Worm (Caenorhabditis elegans) whole organism, L1 larva: ENCODE measurements around the gene C03B1.3.

Source experiments
- C04F5.9 ChIP-seq: sonication (generic microtip); optimal IDR thresholded peaks from 2 replicates; lab custom pipeline; 2016; ENCODE audit warnings: missing genetic modification characterization, missing compliant biosample characterization
- C34B4.2 ChIP-seq: sonication (generic microtip); optimal IDR thresholded peaks from 2 replicates; lab custom pipeline; 2017; ENCODE audit warnings: mild to moderate bottlenecking, missing genetic modification characterization, missing compliant biosample characterization
- aha-1 ChIP-seq: fragments of 150-350 bp; optimal IDR thresholded peaks from 2 replicates; lab custom pipeline; 2014; ENCODE audit warnings: missing biosample characterization, missing genetic modification characterization
- aly-2 ChIP-seq: fragments of 150-350 bp; optimal IDR thresholded peaks from 2 replicates; lab custom pipeline; 2014; ENCODE audit warnings: missing biosample characterization, missing genetic modification characterization
- ama-1 ChIP-seq: fragments of 150-350 bp; optimal IDR thresholded peaks from 2 replicates; lab custom pipeline; 2014
- blmp-1 ChIP-seq: fragments of 150-350 bp; optimal IDR thresholded peaks from 2 replicates; lab custom pipeline; 2014; ENCODE audit warnings: missing biosample characterization, missing genetic modification characterization
- ceh-82 ChIP-seq, 3 experiments: fragments of 150-350 bp in 1 of 3; sonication (generic microtip) in 2 of 3; optimal IDR thresholded peaks; 2 replicates each; lab custom pipeline; 2014 to 2017; ENCODE audit warnings: missing biosample characterization in 3 of 3, missing genetic modification characterization in 3 of 3
- ceh-88 ChIP-seq: fragments of 200-800 bp; sonication (Bioruptor generic); IDR thresholded peaks from 2 replicates; pipeline ENCODE4 v1.3.6; 2022; ENCODE audit warnings: missing genetic modification characterization, missing compliant biosample characterization
- ces-1 ChIP-seq: fragments of 150-350 bp; optimal IDR thresholded peaks from 2 replicates; lab custom pipeline; 2014; ENCODE audit warnings: missing biosample characterization, missing genetic modification reagents, missing genetic modification characterization
- dpl-1 ChIP-seq, 3 experiments: fragments of 150-350 bp in 2 of 3; sonication (generic microtip) in 1 of 3; optimal IDR thresholded peaks; 2 replicates each; lab custom pipeline; 2014 to 2017; ENCODE audit warnings: missing biosample characterization in 3 of 3, missing genetic modification characterization in 3 of 3, missing genetic modification reagents in 3 of 3
- efl-1 ChIP-seq, 4 experiments: fragments of 150-350 bp; optimal IDR thresholded peaks in 3 of 4; peaks in 1 of 4; 1 replicate in 1 of 4; 2 replicates in 3 of 4; lab custom pipeline; 2014; ENCODE audit warnings: missing biosample characterization in 2 of 4, missing genetic modification characterization in 2 of 4, missing genetic modification reagents in 2 of 4
- elt-2 ChIP-seq: sonication (generic microtip); optimal IDR thresholded peaks from 2 replicates; lab custom pipeline; 2016; ENCODE audit warnings: missing genetic modification characterization, mild to moderate bottlenecking, inconsistent platforms, missing compliant biosample characterization, missing genetic modification reagents
- elt-3 ChIP-seq, 6 experiments: fragments of 150-350 bp in 1 of 6; sonication (generic microtip); optimal IDR thresholded peaks; 2 replicates each; lab custom pipeline; 2017 to 2018; ENCODE audit warnings: missing biosample characterization in 6 of 6, missing genetic modification characterization in 6 of 6, inconsistent platforms in 1 of 6
- ets-5 ChIP-seq: fragments of 200-800 bp; sonication (Bioruptor generic); IDR thresholded peaks from 2 replicates; pipeline ENCODE4 v1.3.6; 2022; ENCODE audit warnings: missing genetic modification characterization, missing compliant biosample characterization
- fkh-10 ChIP-seq: sonication (generic microtip); optimal IDR thresholded peaks from 2 replicates; lab custom pipeline; 2017; ENCODE audit warnings: missing biosample characterization, missing genetic modification reagents, missing genetic modification characterization
- grh-1 ChIP-seq: fragments of 200-800 bp; sonication (Bioruptor generic); IDR thresholded peaks from 2 replicates; pipeline ENCODE4 v1.3.6; 2022; ENCODE audit warnings: missing genetic modification reagents, missing genetic modification characterization, missing compliant biosample characterization
- hlh-17 ChIP-seq: fragments of 200-800 bp; sonication (Bioruptor generic); optimal IDR thresholded peaks from 2 replicates; lab custom pipeline; 2018; ENCODE audit warnings: missing genetic modification characterization, mild to moderate bottlenecking, missing compliant biosample characterization, moderate library complexity, borderline replicate concordance
- irx-1 ChIP-seq: sonication (generic microtip); optimal IDR thresholded peaks from 2 replicates; lab custom pipeline; 2016; ENCODE audit warnings: missing genetic modification characterization, missing compliant biosample characterization
- jun-1 ChIP-seq: fragments of 150-350 bp; optimal IDR thresholded peaks from 2 replicates; lab custom pipeline; 2014; ENCODE audit warnings: missing biosample characterization, missing genetic modification reagents, missing genetic modification characterization
- lin-13 ChIP-seq: fragments of 150-350 bp; optimal IDR thresholded peaks from 2 replicates; lab custom pipeline; 2014; ENCODE audit warnings: missing biosample characterization, missing genetic modification reagents, missing genetic modification characterization
- lin-15B ChIP-seq: fragments of 150-350 bp; sonication (generic microtip); optimal IDR thresholded peaks from 3 replicates; lab custom pipeline; 2014; ENCODE audit warnings: missing biosample characterization, missing genetic modification characterization
- lin-39 ChIP-seq: fragments of 150-350 bp; optimal IDR thresholded peaks from 2 replicates; lab custom pipeline; 2014; ENCODE audit warnings: missing biosample characterization, missing genetic modification reagents, missing genetic modification characterization
- lsy-2 ChIP-seq, 2 experiments: fragments of 150-350 bp; optimal IDR thresholded peaks; 2 replicates each; lab custom pipeline; 2014; ENCODE audit warnings: missing biosample characterization in 2 of 2, missing genetic modification characterization in 2 of 2
- mab-9 ChIP-seq: fragments of 200-800 bp; sonication (Bioruptor generic); IDR thresholded peaks from 2 replicates; pipeline ENCODE4 v1.3.6; 2022; ENCODE audit warnings: missing genetic modification reagents, missing genetic modification characterization, missing compliant biosample characterization
- mdl-1 ChIP-seq, 2 experiments: fragments of 150-350 bp; optimal IDR thresholded peaks; 2 replicates each; lab custom pipeline; 2014 to 2017; ENCODE audit warnings: missing biosample characterization in 2 of 2, missing genetic modification characterization in 2 of 2, inconsistent platforms in 1 of 2
- mef-2 ChIP-seq: fragments of 150-350 bp; optimal IDR thresholded peaks from 2 replicates; lab custom pipeline; 2014; ENCODE audit warnings: missing biosample characterization, missing genetic modification characterization
- mep-1 ChIP-seq: fragments of 150-350 bp; optimal IDR thresholded peaks from 2 replicates; lab custom pipeline; 2014; ENCODE audit warnings: missing biosample characterization, missing genetic modification characterization
- nhr-11 ChIP-seq: fragments of 150-350 bp; optimal IDR thresholded peaks from 2 replicates; lab custom pipeline; 2014; ENCODE audit warnings: missing biosample characterization, missing genetic modification characterization
- nhr-12 ChIP-seq: sonication (generic microtip); optimal IDR thresholded peaks from 2 replicates; lab custom pipeline; 2017; ENCODE audit warnings: missing biosample characterization, missing genetic modification characterization
- nhr-19 ChIP-seq: fragments of 200-800 bp; sonication (Bioruptor generic); conservative IDR thresholded peaks from 2 replicates; pipeline ENCODE4 v1.3.6; 2022; ENCODE audit warnings: missing genetic modification characterization, missing compliant biosample characterization
- nhr-20 ChIP-seq: sonication (generic microtip); optimal IDR thresholded peaks from 2 replicates; lab custom pipeline; 2016; ENCODE audit warnings: mild to moderate bottlenecking, missing genetic modification characterization, missing compliant biosample characterization
- nhr-237 ChIP-seq: fragments of 150-350 bp; optimal IDR thresholded peaks from 2 replicates; lab custom pipeline; 2014; ENCODE audit warnings: missing biosample characterization, missing genetic modification characterization
- nhr-28 ChIP-seq: fragments of 150-350 bp; optimal IDR thresholded peaks from 2 replicates; lab custom pipeline; 2014; ENCODE audit warnings: missing biosample characterization, missing genetic modification characterization
- nhr-47 ChIP-seq: sonication (generic microtip); optimal IDR thresholded peaks from 2 replicates; lab custom pipeline; 2016; ENCODE audit warnings: mild to moderate bottlenecking, missing genetic modification characterization, moderate library complexity, missing compliant biosample characterization
- nhr-71 ChIP-seq: sonication (generic microtip); optimal IDR thresholded peaks from 2 replicates; lab custom pipeline; 2016; ENCODE audit warnings: mild to moderate bottlenecking, missing genetic modification characterization, moderate library complexity, missing compliant biosample characterization
- nhr-76 ChIP-seq: sonication (generic microtip); optimal IDR thresholded peaks from 2 replicates; lab custom pipeline; 2017; ENCODE audit warnings: missing biosample characterization, missing genetic modification characterization
- nhr-77 ChIP-seq: fragments of 150-350 bp; optimal IDR thresholded peaks from 2 replicates; lab custom pipeline; 2014; ENCODE audit warnings: missing biosample characterization, missing genetic modification characterization
- nhr-84 ChIP-seq: sonication (generic microtip); optimal IDR thresholded peaks from 2 replicates; lab custom pipeline; 2017; ENCODE audit warnings: missing biosample characterization, missing genetic modification characterization
- nhr-85 ChIP-seq: sonication (generic microtip); peaks from one replicate; lab custom pipeline; 2016; ENCODE audit warnings: missing genetic modification characterization, inconsistent platforms, missing compliant biosample characterization
- nhr-90 ChIP-seq: sonication (generic microtip); optimal IDR thresholded peaks from 2 replicates; lab custom pipeline; 2016; ENCODE audit warnings: mild to moderate bottlenecking, missing genetic modification characterization, missing compliant biosample characterization; ENCODE audit not compliant: poor library complexity
- rnt-1 ChIP-seq: sonication (generic microtip); optimal IDR thresholded peaks from 2 replicates; lab custom pipeline; 2016; ENCODE audit warnings: mild to moderate bottlenecking, missing genetic modification characterization, moderate library complexity, missing compliant biosample characterization
- skn-1 ChIP-seq: fragments of 150-350 bp; optimal IDR thresholded peaks from 2 replicates; lab custom pipeline; 2014; ENCODE audit warnings: missing biosample characterization, missing genetic modification characterization
- sptf-1 ChIP-seq: fragments of 150-350 bp; optimal IDR thresholded peaks from 2 replicates; lab custom pipeline; 2014; ENCODE audit warnings: missing biosample characterization, missing genetic modification characterization
- swsn-7 ChIP-seq: sonication (generic microtip); optimal IDR thresholded peaks from 2 replicates; lab custom pipeline; 2016; ENCODE audit warnings: missing genetic modification characterization, missing compliant biosample characterization
- tbx-2 ChIP-seq: sonication (generic microtip); optimal IDR thresholded peaks from 2 replicates; lab custom pipeline; 2016; ENCODE audit warnings: missing genetic modification characterization, missing compliant biosample characterization
- unc-30 ChIP-seq: sonication (generic microtip); optimal IDR thresholded peaks from 2 replicates; lab custom pipeline; 2017; ENCODE audit warnings: missing biosample characterization, missing genetic modification characterization
- unc-86 ChIP-seq: sonication (generic microtip); optimal IDR thresholded peaks from 2 replicates; lab custom pipeline; 2016; ENCODE audit warnings: missing genetic modification characterization, missing compliant biosample characterization
- ztf-4 ChIP-seq: fragments of 150-350 bp; optimal IDR thresholded peaks from 2 replicates; lab custom pipeline; 2014; ENCODE audit warnings: missing biosample characterization, missing genetic modification characterization

C03B1.3 gene

ce11 chrX:6320887-6321286 is 44.9 kb upstream of the C03B1.3 start (continued):
- no peak for TF ChIP-seq nhr-12
- TF ChIP-seq nhr-28 (tag; lab: Kevin White, UChicago): no peak
- TF ChIP-seq mep-1 (tag; lab: Kevin White, UChicago): peak; percentile 53
- TF ChIP-seq lin-39 (tag; lab: Kevin White, UChicago): no peak
- no peak for TF ChIP-seq aly-2
- no peak for TF ChIP-seq nhr-77
- peak; percentile 92 for TF ChIP-seq nhr-85 (tag; lab: Kevin White, UChicago)
- peak; percentile 29; the same call in 1 of the 2 replicates for TF ChIP-seq nhr-19 (GFP tag; lab: Robert Waterston, UW)
- TF ChIP-seq ets-5 (GFP tag; lab: Robert Waterston, UW): no peak
- TF ChIP-seq nhr-71 (tag; lab: Kevin White, UChicago): peak; percentile 32
- TF ChIP-seq skn-1 (tag; lab: Kevin White, UChicago): no peak
- TF ChIP-seq nhr-11 (tag; lab: Kevin White, UChicago): no peak
- TF ChIP-seq nhr-76 (tag; lab: Kevin White, UChicago): no peak
- no peak for TF ChIP-seq lin-13 (GFP tag; lab: Kevin White, UChicago)
- no peak for TF ChIP-seq aha-1 (tag; lab: Kevin White, UChicago)
- 0 out of 2 replicates have a peak, but pooled peaks have one; percentile 38 for TF ChIP-seq grh-1
- peak; percentile 59 for TF ChIP-seq nhr-20 (tag; lab: Kevin White, UChicago)
- TF ChIP-seq unc-30 (tag; lab: Kevin White, UChicago): no peak
- TF ChIP-seq hlh-17 (GFP tag; lab: Kevin White, UChicago): no peak
- no peak for TF ChIP-seq ces-1 (GFP tag; lab: Kevin White, UChicago)
- TF ChIP-seq blmp-1 (tag; lab: Kevin White, UChicago): peak; percentile 77
- peak; percentile 36 for TF ChIP-seq tbx-2
- TF ChIP-seq fkh-10 (GFP tag; lab: Kevin White, UChicago): no peak
- no peak for TF ChIP-seq mef-2 (tag; lab: Kevin White, UChicago)
- TF ChIP-seq unc-86: no peak
- TF ChIP-seq swsn-7 (tag; lab: Kevin White, UChicago): no peak
- TF ChIP-seq irx-1 (tag; lab: Kevin White, UChicago): peak; percentile 20
- no peak for TF ChIP-seq ama-1 (lab: Kevin White, UChicago)
- TF ChIP-seq efl-1 (optimal IDR thresholded peaks at IDR 0.05; lab: Kevin White, UChicago): no peak
- no peak for TF ChIP-seq efl-1 (GFP tag; optimal IDR thresholded peaks at IDR 0.05 in 1 of 2; lab: Kevin White, UChicago)
- TF ChIP-seq nhr-90 (tag; lab: Kevin White, UChicago): peak; percentile 40
- TF ChIP-seq C34B4.2 (tag; lab: Kevin White, UChicago): no peak
- no peak for TF ChIP-seq elt-2
- TF ChIP-seq jun-1 (tag; lab: Kevin White, UChicago): no peak
- TF ChIP-seq mdl-1 (tag; optimal IDR thresholded peaks at IDR 0.05; lab: Kevin White, UChicago): no peak
- TF ChIP-seq lsy-2 (tag; optimal IDR thresholded peaks at IDR 0.05; lab: Kevin White, UChicago): no peak
- TF ChIP-seq nhr-84 (tag; lab: Kevin White, UChicago): no peak
- no peak for TF ChIP-seq lin-15B (tag; lab: Kevin White, UChicago)
- no peak for TF ChIP-seq ceh-88 (GFP tag; lab: Robert Waterston, UW)
- TF ChIP-seq elt-3 (tag; optimal IDR thresholded peaks at IDR 0.05; lab: Kevin White, UChicago): peak in 4 of 6 experiments; percentile 11 to 58 (median 23)
- TF ChIP-seq nhr-47 (tag; lab: Kevin White, UChicago): no peak
- TF ChIP-seq rnt-1 (tag; lab: Kevin White, UChicago): no peak
- no peak for TF ChIP-seq nhr-237 (tag; lab: Kevin White, UChicago)
- TF ChIP-seq sptf-1 (tag; lab: Kevin White, UChicago): no peak

ce11 chrX:6321380-6321779 is 44.4 kb upstream of the C03B1.3 start:
- TF ChIP-seq ceh-82 (tag; optimal IDR thresholded peaks at IDR 0.05; lab: Kevin White, UChicago) (no peak), C04F5.9 (tag; lab: Kevin White, UChicago) (no peak), nhr-90 (tag; lab: Kevin White, UChicago) (no peak), mab-9 (no peak), dpl-1 (GFP tag; optimal IDR thresholded peaks at IDR 0.05; lab: Kevin White, UChicago) (no peak), ztf-4 (no peak), nhr-11 (tag; lab: Kevin White, UChicago) (no peak), nhr-77 (no peak), blmp-1 (tag; lab: Kevin White, UChicago) (no peak)
